Worm (Caenorhabditis elegans): Measurements from ENCODE around the gene spot-1.

spot-1 gene

DNA sequence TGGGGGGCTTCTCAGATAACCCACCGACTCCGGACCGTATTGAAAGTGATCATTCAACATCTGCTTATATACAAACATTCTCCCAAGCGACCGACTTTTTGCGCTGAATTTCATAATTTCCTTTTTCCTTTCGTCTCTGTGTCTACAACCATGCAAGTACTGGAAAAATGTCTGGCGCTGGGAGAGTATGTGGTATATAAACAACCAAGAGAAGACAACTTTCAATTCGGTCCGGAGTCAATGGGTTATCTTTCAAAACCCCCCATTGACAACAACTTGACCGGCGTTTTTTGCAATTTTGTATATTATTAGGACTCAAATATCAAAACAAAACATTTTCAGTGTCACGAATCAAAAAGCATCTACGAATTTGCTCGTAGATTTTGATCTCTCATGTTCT is 1.4 kb upstream of the spot-1 start (continued):
- TF ChIP-seq spr-1 (tag; optimal IDR thresholded peaks at IDR 0.05): peak; percentile 20
- no peak for TF ChIP-seq set-16 (GFP tag; IDR thresholded peaks at IDR 0.05)
- TF ChIP-seq mes-2 (tag; optimal IDR thresholded peaks at IDR 0.05; ENCODE audit: poor library complexity, severe bottlenecking): peak; percentile 59
- TF ChIP-seq mep-1 (tag; optimal IDR thresholded peaks at IDR 0.05): peak; percentile 83
- peak; percentile 4 for TF ChIP-seq lir-3 (tag; optimal IDR thresholded peaks at IDR 0.05)
- no peak for TF ChIP-seq F44E2.7 (GFP tag; IDR thresholded peaks at IDR 0.05)
- peak; percentile 52 for TF ChIP-seq aha-1 (tag)
- peak; percentile 74 for TF ChIP-seq sdz-12 (GFP tag; optimal IDR thresholded peaks at IDR 0.05)
- TF ChIP-seq hlh-11 (tag; optimal IDR thresholded peaks at IDR 0.05): peak; percentile 61
- peak in 1 of 2 experiments; percentile 89 for TF ChIP-seq lsy-2 (tag; optimal IDR thresholded peaks at IDR 0.05)
- peak; percentile 96 for TF ChIP-seq snpc-4 (tag; optimal IDR thresholded peaks at IDR 0.05)
- TF ChIP-seq ZK546.5 (tag; optimal IDR thresholded peaks at IDR 0.05): no peak
- TF ChIP-seq madf-9 (GFP tag; conservative IDR thresholded peaks at IDR 0.05): peak; percentile 73
- no peak for TF ChIP-seq ceh-28 (tag; optimal IDR thresholded peaks at IDR 0.05)
- TF ChIP-seq lin-15B (tag; optimal IDR thresholded peaks at IDR 0.05): no peak
- no peak for TF ChIP-seq ces-1 (GFP tag; optimal IDR thresholded peaks at IDR 0.05)
- TF ChIP-seq lin-13 (GFP tag; optimal IDR thresholded peaks at IDR 0.05): peak; percentile 56
- peak; percentile 63 for TF ChIP-seq vab-7 (GFP tag; IDR thresholded peaks at IDR 0.05)
- peak; percentile 87 for TF ChIP-seq T20F7.1 (GFP tag; optimal IDR thresholded peaks at IDR 0.05)
- peak; percentile 72 for TF ChIP-seq nhr-11 (tag; optimal IDR thresholded peaks at IDR 0.05)
- no peak for TF ChIP-seq nhr-10 (tag; optimal IDR thresholded peaks at IDR 0.05)
- TF ChIP-seq mxl-3 (GFP tag; optimal IDR thresholded peaks at IDR 0.05): peak; percentile 16
- TF ChIP-seq lin-38 (GFP tag; IDR thresholded peaks at IDR 0.05): peak; percentile 84
- TF ChIP-seq dmd-6 (GFP tag; IDR thresholded peaks at IDR 0.05): peak; percentile 80
- TF ChIP-seq ceh-20 (GFP tag; IDR thresholded peaks at IDR 0.05): 0 out of 2 replicates have a peak, but pooled peaks have one; percentile 31
- TF ChIP-seq mxl-2 (GFP tag; conservative IDR thresholded peaks at IDR 0.05): no peak
- TF ChIP-seq tag-97 (GFP tag; IDR thresholded peaks at IDR 0.05): no peak
- TF ChIP-seq mdl-1 (tag; optimal IDR thresholded peaks at IDR 0.05): peak in 1 of 2 experiments; percentile 25
- TF ChIP-seq zip-2 (tag; optimal IDR thresholded peaks at IDR 0.05): peak; percentile 89
- peak; percentile 6 for TF ChIP-seq fkh-10 (GFP tag; optimal IDR thresholded peaks at IDR 0.05)
- TF ChIP-seq madf-5 (GFP tag; IDR thresholded peaks at IDR 0.05): no peak
- peak; percentile 79; the same call in 1 of the 2 replicates for TF ChIP-seq tra-1 (GFP tag; IDR thresholded peaks at IDR 0.05)
- TF ChIP-seq hlh-30 (tag; optimal IDR thresholded peaks at IDR 0.05; ENCODE audit: insufficient read depth): peak; percentile 60
- TF ChIP-seq ZK337.2 (GFP tag; IDR thresholded peaks at IDR 0.05): peak; percentile 33; the same call in 1 of the 2 replicates
- TF ChIP-seq unc-62 (GFP tag; optimal IDR thresholded peaks at IDR 0.05 in 1 of 2): no peak
- TF ChIP-seq unc-62 (tag; optimal IDR thresholded peaks at IDR 0.05): no peak
- TF ChIP-seq dve-1 (tag; optimal IDR thresholded peaks at IDR 0.05; ENCODE audit: insufficient read depth): peak; percentile 96
- TF ChIP-seq nhr-102 (tag; optimal IDR thresholded peaks at IDR 0.05): peak; percentile 83
- TF ChIP-seq ztf-11 (tag; optimal IDR thresholded peaks at IDR 0.05): no peak

ce11 chrIII:7275296-7275695 is 1.8 kb downstream of the spot-1 start, which contains the start of gene psd-1:
Gene psd-1, minus strand, starts transcription at chrIII:7275396.
- TF ChIP-seq gei-8 (GFP tag; optimal IDR thresholded peaks at IDR 0.05): no peak
- TF ChIP-seq mep-1 (tag; optimal IDR thresholded peaks at IDR 0.05): no peak
- TF ChIP-seq daf-19 (GFP tag; conservative IDR thresholded peaks at IDR 0.05): no peak
